Fruit fly (Drosophila melanogaster): ENCODE measurements around the gene CG42634.

CG42634 gene

dm6 chr2L:18007635-18008034 lies at the start of gene CG42634, which contains the start of gene CG42635:
CG42634 (plus strand) TSS chr2L:18007935.
CG42635 (plus strand) TSS chr2L:18007935.
- TF ChIP-seq CTCF (optimal IDR thresholded peaks at IDR 0.05) (no peak), CG8478 (optimal IDR thresholded peaks at IDR 0.05) (no peak)

- TF ChIP-seq CTCF (optimal IDR thresholded peaks at IDR 0.05) (peak; percentile 54 to 75), CG8478 (optimal IDR thresholded peaks at IDR 0.05) (no peak)
These were observed 49.4 kb upstream of the CG42634 start for dm6 chr2L:17958306-17958705.

dm6 chr2L:17960214-17960613 lies 47.5 kb upstream of the CG42634 start:
- TF ChIP-seq CTCF (optimal IDR thresholded peaks at IDR 0.05) (peak; percentile 85 to 88), CG8478 (optimal IDR thresholded peaks at IDR 0.05) (no peak)

dm6 chr2L:17963071-17963567 lies 44.6 kb upstream of the CG42634 start, which contains the start of gene CG5674:
CG5674 (plus strand) TSS chr2L:17963379.
- TF ChIP-seq CG8478 (optimal IDR thresholded peaks at IDR 0.05) (no peak), CTCF (optimal IDR thresholded peaks at IDR 0.05) (peak; percentile 72 to 81)

dm6 chr2L:17963710-17964109 lies 44.0 kb upstream of the CG42634 start:
- TF ChIP-seq CTCF (optimal IDR thresholded peaks at IDR 0.05) (peak; percentile 34 to 51), CG8478 (optimal IDR thresholded peaks at IDR 0.05) (no peak)

- TF ChIP-seq CTCF (optimal IDR thresholded peaks at IDR 0.05), result no peak
- TF ChIP-seq CG8478 (optimal IDR thresholded peaks at IDR 0.05), result no peak
These were observed 34.7 kb upstream of the CG42634 start for dm6 chr2L:17972999-17973398.

- no peak for TF ChIP-seq CTCF (optimal IDR thresholded peaks at IDR 0.05)
- no peak for TF ChIP-seq CG8478 (optimal IDR thresholded peaks at IDR 0.05)
These were observed 25.4 kb upstream of the CG42634 start, which contains the start of gene btv for dm6 chr2L:17982372-17982771. btv (minus strand) TSS chr2L:17982472.

dm6 chr2L:17986099-17986498 lies 21.6 kb upstream of the CG42634 start, which contains the start of gene CG5681:
CG5681 (plus strand) TSS chr2L:17986399.
- TF ChIP-seq CG8478 (optimal IDR thresholded peaks at IDR 0.05) (no peak), CTCF (optimal IDR thresholded peaks at IDR 0.05) (no peak)

dm6 chr2L:17988955-17989354 lies 18.8 kb upstream of the CG42634 start:
- TF ChIP-seq CG8478 (optimal IDR thresholded peaks at IDR 0.05) (no peak), CTCF (optimal IDR thresholded peaks at IDR 0.05) (no peak)

dm6 chr2L:17990118-17990517 lies 17.6 kb upstream of the CG42634 start, which contains the start of gene Prosbeta5R2:
Prosbeta5R2 (plus strand) TSS chr2L:17990418.
- TF ChIP-seq CTCF (optimal IDR thresholded peaks at IDR 0.05) (no peak), CG8478 (optimal IDR thresholded peaks at IDR 0.05) (no peak)

dm6 chr2L:17990771-17991170 lies 17.0 kb upstream of the CG42634 start:
- TF ChIP-seq CTCF (optimal IDR thresholded peaks at IDR 0.05), result no peak
- TF ChIP-seq CG8478 (optimal IDR thresholded peaks at IDR 0.05), result no peak

- no peak for TF ChIP-seq CTCF (optimal IDR thresholded peaks at IDR 0.05)
- no peak for TF ChIP-seq CG8478 (optimal IDR thresholded peaks at IDR 0.05)
These were observed 5.6 kb upstream of the CG42634 start for dm6 chr2L:18002149-18002548.

dm6 chr2L:18003028-18003836 lies 4.5 kb upstream of the CG42634 start:
- TF ChIP-seq CG8478 (optimal IDR thresholded peaks at IDR 0.05), result no peak
- no peak for TF ChIP-seq CTCF (optimal IDR thresholded peaks at IDR 0.05)

dm6 chr2L:18005481-18005880 lies 2.3 kb upstream of the CG42634 start:
- TF ChIP-seq CTCF (optimal IDR thresholded peaks at IDR 0.05) (no peak), CG8478 (optimal IDR thresholded peaks at IDR 0.05) (no peak)

dm6 chr2L:18006327-18006726 lies 1.4 kb upstream of the CG42634 start, which contains the start of gene CG5693:
CG5693 (plus strand) TSS chr2L:18006627.
- no peak for TF ChIP-seq CG8478 (optimal IDR thresholded peaks at IDR 0.05)
- TF ChIP-seq CTCF (optimal IDR thresholded peaks at IDR 0.05), result no peak

dm6 chr2L:18007060-18007459 lies 675 bp upstream of the CG42634 start, which contains the start of gene CG42659:
CG42659 (plus strand) TSS chr2L:18007360.
- TF ChIP-seq CTCF (optimal IDR thresholded peaks at IDR 0.05) (no peak), CG8478 (optimal IDR thresholded peaks at IDR 0.05) (no peak)

All from S2 (cell line).